Worm (Caenorhabditis elegans) whole organism, midembryonic: Measurements from ENCODE around the gene C05E11.6.

ENCODE experiments used
- T22C8.4 ChIP-seq: fragments of 200-800 bp; sonication (Bioruptor generic); IDR thresholded peaks from 2 replicates; pipeline ENCODE4 v1.3.6; 2022; ENCODE audit warnings: missing genetic modification characterization, missing compliant biosample characterization
- flt-1 ChIP-seq: fragments of 200-800 bp; sonication (Bioruptor generic); IDR thresholded peaks from 2 replicates; pipeline ENCODE4 v1.3.6; 2022; ENCODE audit warnings: missing genetic modification characterization, missing compliant biosample characterization
- klf-2 ChIP-seq: fragments of 200-800 bp; sonication (Bioruptor generic); conservative IDR thresholded peaks from 2 replicates; pipeline ENCODE4 v1.3.6; 2022; ENCODE audit warnings: missing genetic modification reagents, missing genetic modification characterization, missing compliant biosample characterization
- med-1 ChIP-seq: sonication (generic microtip); optimal IDR thresholded peaks from 2 replicates; lab custom pipeline; 2017; ENCODE audit warnings: missing genetic modification characterization, mild to moderate bottlenecking, missing compliant biosample characterization, antibody characterized with exemption, missing genetic modification reagents; ENCODE audit not compliant: insufficient read depth
- ztf-23 ChIP-seq: fragments of 200-800 bp; sonication (Bioruptor generic); IDR thresholded peaks from 2 replicates; pipeline ENCODE4 v1.3.6; 2022; ENCODE audit warnings: missing genetic modification reagents, missing genetic modification characterization, missing compliant biosample characterization
- ztf-29 ChIP-seq: fragments of 200-800 bp; sonication (Bioruptor generic); IDR thresholded peaks from 2 replicates; pipeline ENCODE4 v1.3.6; 2022; ENCODE audit warnings: missing genetic modification reagents, missing genetic modification characterization, missing compliant biosample characterization

DNA sequence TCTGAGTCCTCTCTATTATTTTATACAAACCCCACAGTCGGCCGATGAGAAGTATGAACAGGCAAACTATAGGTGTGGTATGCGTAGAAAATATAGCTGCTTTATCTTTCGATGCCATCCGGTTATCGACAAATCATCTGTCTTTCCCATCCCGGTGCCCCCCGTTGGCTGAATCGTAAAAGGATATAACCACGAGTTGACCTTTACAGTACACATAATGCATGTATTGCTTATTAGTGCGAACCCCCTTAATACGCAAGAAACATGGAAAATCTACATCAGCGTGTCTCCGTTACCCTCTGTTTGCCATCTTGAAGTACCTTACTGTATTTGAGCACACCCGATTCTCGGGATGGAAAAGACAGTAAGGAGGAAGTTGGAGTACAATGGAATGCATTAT is 13.0 kb upstream of the C05E11.6 start:
- TF ChIP-seq ztf-29 (no peak), ztf-23 (GFP tag; lab: Robert Waterston, UW) (no peak), T22C8.4 (GFP tag; lab: Robert Waterston, UW) (no peak), klf-2 (GFP tag; lab: Robert Waterston, UW) (no peak), flt-1 (no peak), med-1 (no peak)
